Worm (Caenorhabditis elegans) whole organism, midembryonic: Measurements from ENCODE around the gene lys-10.
A peak's percentile ranks its signal among the peaks of the same experiment; 100 is the strongest.

Experiments used
- T22C8.4 ChIP-seq: fragments of 200-800 bp; sonication (Bioruptor generic); IDR thresholded peaks from 2 replicates; pipeline ENCODE4 v1.3.6; 2022; ENCODE audit warnings: missing genetic modification characterization, missing compliant biosample characterization
- cog-1 ChIP-seq: sonication (generic microtip); optimal IDR thresholded peaks from 2 replicates; lab custom pipeline; 2016; ENCODE audit warnings: missing genetic modification characterization, missing compliant biosample characterization
- flt-1 ChIP-seq: fragments of 200-800 bp; sonication (Bioruptor generic); IDR thresholded peaks from 2 replicates; pipeline ENCODE4 v1.3.6; 2022; ENCODE audit warnings: missing genetic modification characterization, missing compliant biosample characterization
- klf-2 ChIP-seq: fragments of 200-800 bp; sonication (Bioruptor generic); conservative IDR thresholded peaks from 2 replicates; pipeline ENCODE4 v1.3.6; 2022; ENCODE audit warnings: missing genetic modification reagents, missing genetic modification characterization, missing compliant biosample characterization
- med-1 ChIP-seq: sonication (generic microtip); optimal IDR thresholded peaks from 2 replicates; lab custom pipeline; 2017; ENCODE audit warnings: missing genetic modification characterization, mild to moderate bottlenecking, missing compliant biosample characterization, antibody characterized with exemption, missing genetic modification reagents; ENCODE audit not compliant: insufficient read depth
- ref-1 ChIP-seq: fragments of 200-800 bp; sonication (Bioruptor generic); conservative IDR thresholded peaks from 2 replicates; pipeline ENCODE4 v1.3.6; 2022; ENCODE audit warnings: missing genetic modification reagents, missing genetic modification characterization, missing compliant biosample characterization
- tab-1 ChIP-seq: fragments of 200-800 bp; sonication (Bioruptor generic); IDR thresholded peaks from 2 replicates; pipeline ENCODE4 v1.3.6; 2022; ENCODE audit warnings: missing genetic modification characterization, missing compliant biosample characterization
- ztf-23 ChIP-seq: fragments of 200-800 bp; sonication (Bioruptor generic); IDR thresholded peaks from 2 replicates; pipeline ENCODE4 v1.3.6; 2022; ENCODE audit warnings: missing genetic modification reagents, missing genetic modification characterization, missing compliant biosample characterization
- ztf-29 ChIP-seq: fragments of 200-800 bp; sonication (Bioruptor generic); IDR thresholded peaks from 2 replicates; pipeline ENCODE4 v1.3.6; 2022; ENCODE audit warnings: missing genetic modification reagents, missing genetic modification characterization, missing compliant biosample characterization

The lys-10 gene

DNA sequence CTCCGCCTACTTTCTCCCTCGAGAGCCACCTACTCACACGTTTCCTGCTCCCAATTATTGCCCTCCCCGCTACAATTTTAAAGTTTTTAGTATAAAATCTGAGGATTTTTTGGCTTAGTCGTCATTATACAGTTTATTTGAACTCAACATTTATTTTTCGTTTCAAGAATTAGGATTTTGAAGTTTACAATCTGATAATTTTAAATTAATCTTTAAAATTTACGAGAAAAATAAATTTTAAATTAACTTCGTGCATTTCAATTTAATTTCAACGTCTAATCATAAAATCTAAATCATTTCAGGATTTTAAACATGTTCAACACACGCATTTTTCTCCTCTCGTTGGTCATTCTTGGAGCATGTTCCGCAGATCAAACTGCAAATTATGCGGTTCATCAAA, 3.7 kb upstream of the lys-10 start, which contains the start of gene F35H10.2:
F35H10.2 (plus strand) TSS at position 301 of the 400 bp plus-strand sequence.
- TF ChIP-seq ztf-23 (GFP tag; lab: Robert Waterston, UW) (no peak), ref-1 (GFP tag; lab: Robert Waterston, UW) (no peak), T22C8.4 (GFP tag; lab: Robert Waterston, UW) (no peak), cog-1 (tag; lab: Kevin White, UChicago) (no peak), klf-2 (GFP tag; lab: Robert Waterston, UW) (no peak), flt-1 (GFP tag; lab: Robert Waterston, UW) (no peak), med-1 (GFP tag; lab: Kevin White, UChicago) (no peak), tab-1 (GFP tag; lab: Robert Waterston, UW) (no peak), ztf-29 (no peak)

DNA sequence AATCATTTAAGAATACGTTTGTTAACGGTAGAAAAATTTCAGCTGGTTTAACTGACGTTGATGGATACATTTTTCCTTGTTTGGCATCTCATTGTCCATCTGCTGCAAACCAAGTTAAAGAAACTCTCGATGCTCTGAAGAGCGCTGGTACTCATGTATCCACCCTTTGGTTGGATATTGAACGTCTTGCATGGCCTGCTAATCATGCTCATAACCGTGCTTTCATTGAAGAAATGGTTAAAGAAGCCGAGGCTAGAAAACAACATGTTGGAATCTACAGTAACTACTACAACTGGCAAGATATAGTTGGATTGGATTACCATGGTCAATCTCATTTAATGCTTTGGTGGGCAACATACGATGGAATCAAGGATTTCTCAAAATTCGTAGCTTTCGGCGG, 408 bp downstream of the lys-10 start:
- TF ChIP-seq klf-2 (GFP tag; lab: Robert Waterston, UW) (no peak), med-1 (GFP tag; lab: Kevin White, UChicago) (no peak), ztf-29 (no peak), ztf-23 (GFP tag; lab: Robert Waterston, UW) (no peak), cog-1 (tag; lab: Kevin White, UChicago) (no peak), ref-1 (GFP tag; lab: Robert Waterston, UW) (no peak), T22C8.4 (GFP tag; lab: Robert Waterston, UW) (no peak), flt-1 (GFP tag; lab: Robert Waterston, UW) (no peak), tab-1 (GFP tag; lab: Robert Waterston, UW) (no peak)

DNA sequence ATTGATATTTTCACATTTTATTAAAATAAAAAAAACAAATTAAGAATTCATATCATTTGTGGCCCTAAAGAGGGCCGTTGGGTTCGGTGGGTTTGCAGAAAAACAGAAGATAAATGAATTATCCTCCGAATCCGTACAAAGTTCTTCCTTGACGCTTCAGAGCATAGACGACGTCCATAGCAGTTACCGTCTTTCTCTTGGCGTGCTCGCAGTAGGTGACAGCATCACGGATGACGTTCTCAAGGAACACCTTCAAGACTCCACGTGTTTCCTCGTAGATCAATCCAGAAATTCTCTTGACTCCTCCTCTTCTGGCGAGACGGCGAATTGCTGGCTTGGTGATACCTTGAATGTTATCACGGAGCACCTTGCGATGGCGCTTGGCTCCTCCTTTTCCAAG, 928 bp downstream of the lys-10 start:
- TF ChIP-seq klf-2 (GFP tag; lab: Robert Waterston, UW) (no peak), med-1 (GFP tag; lab: Kevin White, UChicago) (no peak), ref-1 (GFP tag; lab: Robert Waterston, UW) (no peak), T22C8.4 (GFP tag; lab: Robert Waterston, UW) (no peak), flt-1 (GFP tag; lab: Robert Waterston, UW) (no peak), ztf-23 (GFP tag; lab: Robert Waterston, UW) (no peak), tab-1 (GFP tag; lab: Robert Waterston, UW) (no peak), cog-1 (tag; lab: Kevin White, UChicago) (no peak), ztf-29 (no peak)

DNA sequence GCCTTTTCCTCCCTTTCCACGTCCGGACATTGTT, 1.1 kb downstream of the lys-10 start, which contains the start of gene his-31:
his-31 (minus strand) TSS at position 30 of the 34 bp plus-strand sequence.
- TF ChIP-seq ztf-29: no peak
- no peak for TF ChIP-seq ztf-23 (GFP tag; lab: Robert Waterston, UW)
- no peak for TF ChIP-seq med-1 (GFP tag; lab: Kevin White, UChicago)
- TF ChIP-seq klf-2 (GFP tag; lab: Robert Waterston, UW): no peak
- no peak for TF ChIP-seq cog-1 (tag; lab: Kevin White, UChicago)
- no peak for TF ChIP-seq tab-1 (GFP tag; lab: Robert Waterston, UW)
- TF ChIP-seq ref-1 (GFP tag; lab: Robert Waterston, UW): no peak
- TF ChIP-seq T22C8.4 (GFP tag; lab: Robert Waterston, UW): no peak
- no peak for TF ChIP-seq flt-1 (GFP tag; lab: Robert Waterston, UW)

DNA sequence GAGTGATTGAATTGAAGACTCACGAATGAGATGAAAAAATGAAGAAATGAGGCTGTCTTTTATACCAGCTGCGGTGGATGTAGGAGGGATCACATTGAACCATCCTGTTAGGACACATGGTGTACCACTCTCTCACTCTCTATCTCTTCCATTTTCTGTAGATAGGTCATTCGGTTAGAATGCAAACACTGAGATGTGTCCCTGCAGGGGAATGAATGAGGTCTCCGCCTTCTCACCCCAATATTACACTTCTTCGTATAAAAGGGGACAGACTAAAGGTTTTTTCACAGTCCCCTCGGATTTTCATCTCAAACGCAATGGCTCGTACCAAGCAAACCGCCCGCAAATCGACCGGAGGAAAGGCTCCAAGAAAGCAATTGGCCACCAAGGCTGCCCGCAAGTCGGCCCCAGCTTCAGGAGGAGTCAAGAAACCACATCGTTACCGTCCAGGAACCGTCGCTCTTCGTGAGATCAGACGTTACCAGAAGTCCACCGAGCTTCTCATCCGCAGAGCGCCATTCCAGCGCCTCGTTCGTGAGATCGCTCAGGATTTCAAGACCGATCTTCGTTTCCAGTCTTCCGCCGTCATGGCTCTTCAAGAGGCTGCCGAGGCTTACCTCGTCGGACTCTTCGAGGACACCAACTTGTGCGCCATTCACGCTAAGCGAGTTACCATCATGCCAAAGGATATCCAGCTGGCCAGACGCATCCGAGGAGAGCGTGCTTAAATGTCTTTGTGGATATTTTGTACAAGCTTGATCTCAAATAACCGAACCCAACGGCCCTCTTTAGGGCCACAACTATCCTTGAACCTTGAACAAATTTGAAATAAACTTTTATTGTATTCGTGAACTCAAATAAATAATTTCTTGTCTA, 1.6 kb downstream of the lys-10 start, which contains the start of gene his-32:
his-32 (plus strand) TSS at position 318 of the 876 bp plus-strand sequence.
- no peak; the same call in 1 of the 2 replicates for TF ChIP-seq ref-1 (GFP tag; lab: Robert Waterston, UW)
- no peak for TF ChIP-seq ztf-23 (GFP tag; lab: Robert Waterston, UW)
- peak; percentile 87 for TF ChIP-seq cog-1 (tag; lab: Kevin White, UChicago)
- no peak for TF ChIP-seq T22C8.4 (GFP tag; lab: Robert Waterston, UW)
- peak; percentile 14; the same call in 1 of the 2 replicates for TF ChIP-seq ztf-29
- TF ChIP-seq med-1 (GFP tag; lab: Kevin White, UChicago): no peak
- TF ChIP-seq flt-1 (GFP tag; lab: Robert Waterston, UW): peak; percentile 86

DNA sequence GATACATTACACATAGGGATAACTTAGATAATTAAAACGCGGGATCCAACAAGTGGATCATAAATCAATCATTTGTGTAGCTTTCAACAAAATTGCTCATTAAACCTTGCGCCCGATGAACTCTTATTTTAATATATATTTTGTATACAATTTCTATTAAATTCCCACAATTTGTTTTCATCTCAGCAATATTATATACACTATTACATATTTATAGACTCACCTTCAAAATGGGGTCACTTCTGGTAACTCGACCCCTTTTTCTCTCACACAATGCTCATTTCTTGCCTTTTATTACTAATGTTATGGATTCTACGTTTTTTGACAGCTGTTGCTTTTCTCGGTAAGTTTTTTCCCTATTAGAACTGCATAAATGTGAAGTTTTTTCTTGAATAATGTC, 7.0 kb downstream of the lys-10 start, which contains the start of gene lgc-6:
lgc-6 (plus strand) TSS at position 301 of the 400 bp plus-strand sequence.
- TF ChIP-seq cog-1 (tag; lab: Kevin White, UChicago) (no peak), klf-2 (GFP tag; lab: Robert Waterston, UW) (no peak), ztf-23 (GFP tag; lab: Robert Waterston, UW) (no peak), med-1 (GFP tag; lab: Kevin White, UChicago) (no peak), T22C8.4 (GFP tag; lab: Robert Waterston, UW) (no peak), flt-1 (GFP tag; lab: Robert Waterston, UW) (no peak), ztf-29 (no peak), ref-1 (GFP tag; lab: Robert Waterston, UW) (no peak), tab-1 (GFP tag; lab: Robert Waterston, UW) (no peak)

DNA sequence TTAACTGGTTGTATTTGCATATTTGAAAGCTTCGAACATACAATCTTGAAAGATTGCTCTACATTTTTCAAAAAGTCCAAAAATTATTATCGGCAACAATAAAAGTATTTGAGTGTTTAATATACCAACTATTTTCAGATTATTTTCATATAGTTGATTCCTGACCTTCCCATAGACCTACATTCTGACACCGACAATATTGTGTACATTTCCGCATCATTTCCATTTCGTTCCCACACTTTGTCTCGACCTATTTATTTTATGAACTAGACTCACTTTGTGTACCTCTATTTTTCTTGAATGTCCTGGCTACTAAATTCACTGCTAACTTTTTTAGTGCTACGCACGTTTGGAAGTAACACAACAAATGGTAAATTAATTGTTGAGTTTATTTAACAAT, 9.8 kb downstream of the lys-10 start, which contains the start of gene lgc-5:
lgc-5 (plus strand) TSS at position 301 of the 400 bp plus-strand sequence.
- TF ChIP-seq med-1 (GFP tag; lab: Kevin White, UChicago): no peak
- TF ChIP-seq cog-1 (tag; lab: Kevin White, UChicago): no peak
- no peak for TF ChIP-seq ztf-23 (GFP tag; lab: Robert Waterston, UW)
- TF ChIP-seq T22C8.4 (GFP tag; lab: Robert Waterston, UW): no peak
- no peak for TF ChIP-seq ztf-29
- no peak for TF ChIP-seq ref-1 (GFP tag; lab: Robert Waterston, UW)

DNA sequence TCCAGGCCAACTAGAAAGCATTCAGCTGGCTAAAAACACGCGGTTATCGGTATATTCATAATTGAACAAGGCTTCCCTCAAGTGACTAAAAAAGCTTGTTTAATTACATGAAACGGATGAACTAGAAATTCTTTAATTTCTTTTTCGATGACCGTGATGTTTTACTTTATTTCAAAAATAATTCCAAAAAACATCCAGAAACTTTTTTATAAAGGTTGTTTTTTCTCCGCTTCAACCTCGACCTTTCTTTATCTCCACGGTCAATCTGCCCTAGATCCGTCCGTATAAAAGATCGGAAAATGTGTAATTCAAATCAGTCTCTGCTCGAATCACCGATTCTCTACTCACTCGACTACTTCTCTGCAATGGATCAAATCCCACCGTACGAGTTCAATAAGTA, 12.9 kb downstream of the lys-10 start, which contains the start of gene F17E9.5:
F17E9.5 (plus strand) TSS at position 301 of the 400 bp plus-strand sequence.
- TF ChIP-seq tab-1 (GFP tag; lab: Robert Waterston, UW): no peak
- no peak for TF ChIP-seq ref-1 (GFP tag; lab: Robert Waterston, UW)
- TF ChIP-seq flt-1 (GFP tag; lab: Robert Waterston, UW): no peak
- no peak for TF ChIP-seq cog-1 (tag; lab: Kevin White, UChicago)
- TF ChIP-seq med-1 (GFP tag; lab: Kevin White, UChicago): no peak
- TF ChIP-seq T22C8.4 (GFP tag; lab: Robert Waterston, UW): no peak
- no peak for TF ChIP-seq ztf-23 (GFP tag; lab: Robert Waterston, UW)
- no peak for TF ChIP-seq klf-2 (GFP tag; lab: Robert Waterston, UW)
- TF ChIP-seq ztf-29: no peak
